Worm (Caenorhabditis elegans) whole organism, L1 larva: Measurements from ENCODE around the gene Y49A10A.2.

ENCODE experiments used
- fkh-8 ChIP-seq: sonication (generic microtip); optimal IDR thresholded peaks from 2 replicates; lab custom pipeline; 2016; ENCODE audit warnings: mild to moderate bottlenecking, missing genetic modification characterization, missing compliant biosample characterization
- lsy-2 ChIP-seq, 2 experiments: fragments of 150-350 bp; optimal IDR thresholded peaks; 2 replicates each; lab custom pipeline; 2014; ENCODE audit warnings: missing biosample characterization in 2 of 2, missing genetic modification characterization in 2 of 2

ce11 chrX:10395177-10395576 is 22.7 kb upstream of the Y49A10A.2 start:
- no peak for TF ChIP-seq lsy-2 (tag; optimal IDR thresholded peaks at IDR 0.05; lab: Kevin White, UChicago)
- no peak for TF ChIP-seq fkh-8 (tag; lab: Kevin White, UChicago)
